Worm (Caenorhabditis elegans): ENCODE data around the gene D1086.9.

- TF ChIP-seq pqm-1 (tag; optimal IDR thresholded peaks at IDR 0.05) (no peak), fos-1 (tag; optimal IDR thresholded peaks at IDR 0.05) (no peak)
These were observed 43.0 kb downstream of the D1086.9 start for ce11 chrV:14147114-14147513.
